Worm (Caenorhabditis elegans): ENCODE measurements around the gene gbas-1.

- TF ChIP-seq nhr-76 (tag; optimal IDR thresholded peaks at IDR 0.05) (no peak), cey-2 (tag; optimal IDR thresholded peaks at IDR 0.05; ENCODE audit: borderline replicate concordance, insufficient read depth) (no peak), sdz-12 (GFP tag; optimal IDR thresholded peaks at IDR 0.05) (no peak), hlh-30 (tag; optimal IDR thresholded peaks at IDR 0.05; ENCODE audit: insufficient read depth) (no peak), aly-2 (tag; optimal IDR thresholded peaks at IDR 0.05) (no peak), ZK546.5 (tag; optimal IDR thresholded peaks at IDR 0.05) (no peak), nhr-28 (tag; optimal IDR thresholded peaks at IDR 0.05) (no peak), ztf-11 (tag; optimal IDR thresholded peaks at IDR 0.05) (no peak), lin-15B (tag; optimal IDR thresholded peaks at IDR 0.05) (no peak), nhr-77 (tag; optimal IDR thresholded peaks at IDR 0.05) (no peak), skn-1 (tag; optimal IDR thresholded peaks at IDR 0.05) (no peak), set-16 (GFP tag; IDR thresholded peaks at IDR 0.05) (no peak), Y48G9A.11 (GFP tag; IDR thresholded peaks at IDR 0.05) (no peak)
Measured at ce11 chrII:2526887-2527286, 22.2 kb downstream of the gbas-1 start.
